Fruit fly (Drosophila melanogaster) whole organism, pupa: ENCODE results near the gene CG43339.

Experiments
- CG10348 ChIP-seq: fragments of 200-800 bp; sonication (Bioruptor generic); IDR thresholded peaks from 2 replicates; pipeline ENCODE4 v1.3.6; 2022; ENCODE audit warnings: missing biosample characterization, missing genetic modification characterization
- CG12605 ChIP-seq: fragments of 200-800 bp; sonication (Bioruptor generic); IDR thresholded peaks from 2 replicates; pipeline ENCODE4 v1.3.6; 2022; ENCODE audit warnings: missing biosample characterization, missing genetic modification characterization
- CG13204 ChIP-seq: fragments of 200-800 bp; sonication (Bioruptor generic); optimal IDR thresholded peaks from 2 replicates; lab custom pipeline; 2018; ENCODE audit warnings: missing biosample characterization, mild to moderate bottlenecking, missing genetic modification characterization, moderate library complexity
- CG14655 ChIP-seq: fragments of 200-800 bp; sonication (Bioruptor generic); optimal IDR thresholded peaks from 3 replicates; lab custom pipeline; 2017; ENCODE audit warnings: mild to moderate bottlenecking, missing biosample characterization, missing genetic modification reagents, missing genetic modification characterization
- CG15710 ChIP-seq: fragments of 200-800 bp; sonication (Bioruptor generic); optimal IDR thresholded peaks from 2 replicates; lab custom pipeline; 2018; ENCODE audit warnings: missing biosample characterization, mild to moderate bottlenecking, missing genetic modification characterization, moderate library complexity
- CG17806 ChIP-seq: fragments of 200-800 bp; sonication (Bioruptor generic); optimal IDR thresholded peaks from 2 replicates; lab custom pipeline; 2018; ENCODE audit warnings: missing biosample characterization, mild to moderate bottlenecking, missing genetic modification characterization, moderate library complexity
- CG32121 ChIP-seq: fragments of 200-800 bp; sonication (Bioruptor generic); IDR thresholded peaks from 2 replicates; pipeline ENCODE4 v1.3.6; 2022; ENCODE audit warnings: missing biosample characterization, missing genetic modification characterization
- CG34367 ChIP-seq: fragments of 200-800 bp; sonication (Bioruptor generic); optimal IDR thresholded peaks from 2 replicates; lab custom pipeline; 2018; ENCODE audit warnings: missing biosample characterization, mild to moderate bottlenecking, missing genetic modification characterization
- CG4496 ChIP-seq: fragments of 200-800 bp; sonication (Bioruptor generic); IDR thresholded peaks from 3 replicates; pipeline ENCODE4 v1.3.6; 2022; ENCODE audit warnings: missing biosample characterization, missing genetic modification characterization
- CG8159 ChIP-seq: fragments of 200-800 bp; sonication (Bioruptor generic); optimal IDR thresholded peaks from 3 replicates; lab custom pipeline; 2018; ENCODE audit warnings: missing biosample characterization, mild to moderate bottlenecking, missing genetic modification characterization, moderate library complexity
- CG8301 ChIP-seq: fragments of 200-800 bp; sonication (Bioruptor generic); optimal IDR thresholded peaks from 2 replicates; lab custom pipeline; 2018; ENCODE audit warnings: missing biosample characterization, mild to moderate bottlenecking, missing genetic modification characterization
- CG9948 ChIP-seq: fragments of 200-800 bp; sonication (Bioruptor generic); optimal IDR thresholded peaks from 2 replicates; lab custom pipeline; 2018; ENCODE audit warnings: missing biosample characterization, mild to moderate bottlenecking, missing genetic modification characterization, moderate library complexity
- D1 ChIP-seq: fragments of 200-800 bp; sonication (Bioruptor generic); optimal IDR thresholded peaks from 2 replicates; lab custom pipeline; 2018; ENCODE audit warnings: missing biosample characterization, mild to moderate bottlenecking, missing genetic modification characterization, moderate library complexity
- EcR ChIP-seq: fragments of 200-800 bp; sonication (Bioruptor generic); optimal IDR thresholded peaks from 3 replicates; lab custom pipeline; 2019; ENCODE audit warnings: missing biosample characterization, missing genetic modification characterization, mild to moderate bottlenecking, moderate library complexity, missing genetic modification reagents
- Ets98B ChIP-seq: fragments of 200-800 bp; sonication (Bioruptor generic); IDR thresholded peaks from 2 replicates; pipeline ENCODE4 v1.3.6; 2022; ENCODE audit warnings: missing biosample characterization, missing genetic modification characterization
- Pif1A ChIP-seq: fragments of 200-800 bp; sonication (Bioruptor generic); optimal IDR thresholded peaks from 3 replicates; lab custom pipeline; 2016; ENCODE audit warnings: missing biosample characterization, missing genetic modification characterization
- Pif1B ChIP-seq: fragments of 200-800 bp; sonication (Bioruptor generic); optimal IDR thresholded peaks from 3 replicates; lab custom pipeline; 2016; ENCODE audit warnings: missing biosample characterization, missing genetic modification characterization
- Snoo ChIP-seq: fragments of 200-800 bp; sonication (Bioruptor generic); optimal IDR thresholded peaks from 3 replicates; lab custom pipeline; 2017; ENCODE audit warnings: missing biosample characterization, mild to moderate bottlenecking, missing genetic modification characterization, inconsistent platforms
- fd96Ca ChIP-seq: fragments of 200-800 bp; sonication (Bioruptor generic); IDR thresholded peaks from 3 replicates; pipeline ENCODE4 v1.3.6; 2022; ENCODE audit warnings: missing biosample characterization, missing genetic modification characterization
- gl ChIP-seq: fragments of 200-800 bp; sonication (Bioruptor generic); optimal IDR thresholded peaks from 2 replicates; lab custom pipeline; 2018; ENCODE audit warnings: missing biosample characterization, mild to moderate bottlenecking, missing genetic modification characterization
- rn ChIP-seq: fragments of 200-800 bp; sonication (Bioruptor generic); IDR thresholded peaks from 2 replicates; pipeline ENCODE4 v1.3.6; 2022; ENCODE audit warnings: missing biosample characterization, missing genetic modification characterization

The CG43339 gene

DNA sequence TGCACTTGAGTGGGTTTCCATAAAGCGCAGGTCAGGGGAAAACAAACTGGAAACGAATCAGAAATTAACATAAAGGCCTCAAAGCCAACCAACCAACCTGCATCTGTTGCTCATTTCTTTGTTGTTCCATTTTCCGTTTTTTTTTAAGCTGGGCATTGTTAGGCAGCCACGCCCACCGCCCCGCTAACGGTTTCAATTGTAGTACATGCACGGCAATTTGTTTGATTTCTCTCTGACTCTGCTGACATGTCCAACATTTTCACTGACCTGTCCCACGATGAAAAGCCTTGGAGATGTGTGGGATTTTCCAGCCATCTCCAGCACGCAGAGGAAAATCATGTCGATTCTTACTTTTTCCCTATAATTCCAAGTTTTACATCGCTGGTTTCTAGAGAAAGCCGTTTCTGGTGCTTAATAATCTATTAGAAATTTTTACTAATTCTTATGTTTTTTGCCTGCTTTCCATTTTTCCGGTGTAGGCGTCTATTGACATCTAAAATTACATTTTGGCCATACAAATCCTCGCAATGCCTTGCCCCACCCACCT, 16.3 kb downstream of the CG43339 start:
- TF ChIP-seq CG4496 (GFP tag; lab: Robert Waterston, UW): no peak
- no peak for TF ChIP-seq CG32121 (GFP tag; lab: Robert Waterston, UW)
- no peak for TF ChIP-seq CG12605 (GFP tag; lab: Robert Waterston, UW)
- TF ChIP-seq fd96Ca (GFP tag; lab: Robert Waterston, UW): no peak
- TF ChIP-seq Snoo (tag; lab: Kevin White, UChicago): no peak
- TF ChIP-seq CG13204 (GFP tag; lab: Kevin White, UChicago): no peak
- no peak for TF ChIP-seq CG34367

dm6 chr2L:18653328-18653675, 19.8 kb downstream of the CG43339 start:
- TF ChIP-seq fd96Ca (GFP tag; lab: Robert Waterston, UW) (peak; percentile 65), CG10348 (GFP tag; lab: Robert Waterston, UW) (no peak), Pif1B (peak; percentile 86), CG8301 (tag; lab: Kevin White, UChicago) (peak; percentile 74), CG34367 (peak; percentile 83), CG15710 (tag; lab: Kevin White, UChicago) (peak; percentile 78), CG13204 (GFP tag; lab: Kevin White, UChicago) (peak; percentile 27), CG12605 (GFP tag; lab: Robert Waterston, UW) (0 out of 2 replicates have a peak, but pooled peaks have one; percentile 23), gl (tag; lab: Kevin White, UChicago) (peak; percentile 50), Pif1A (peak; percentile 82), CG9948 (peak; percentile 74), rn (no peak), CG14655 (GFP tag; lab: Kevin White, UChicago) (peak; percentile 78), Snoo (tag; lab: Kevin White, UChicago) (peak; percentile 69), Ets98B (GFP tag; lab: Robert Waterston, UW) (no peak; the same call in 1 of the 2 replicates), CG8159 (peak; percentile 84), CG32121 (GFP tag; lab: Robert Waterston, UW) (no peak), EcR (GFP tag; lab: Kevin White, UChicago) (no peak), CG17806 (tag; lab: Kevin White, UChicago) (peak; percentile 85), D1 (tag; lab: Kevin White, UChicago) (peak; percentile 62), CG4496 (GFP tag; lab: Robert Waterston, UW) (peak; percentile 77)

DNA sequence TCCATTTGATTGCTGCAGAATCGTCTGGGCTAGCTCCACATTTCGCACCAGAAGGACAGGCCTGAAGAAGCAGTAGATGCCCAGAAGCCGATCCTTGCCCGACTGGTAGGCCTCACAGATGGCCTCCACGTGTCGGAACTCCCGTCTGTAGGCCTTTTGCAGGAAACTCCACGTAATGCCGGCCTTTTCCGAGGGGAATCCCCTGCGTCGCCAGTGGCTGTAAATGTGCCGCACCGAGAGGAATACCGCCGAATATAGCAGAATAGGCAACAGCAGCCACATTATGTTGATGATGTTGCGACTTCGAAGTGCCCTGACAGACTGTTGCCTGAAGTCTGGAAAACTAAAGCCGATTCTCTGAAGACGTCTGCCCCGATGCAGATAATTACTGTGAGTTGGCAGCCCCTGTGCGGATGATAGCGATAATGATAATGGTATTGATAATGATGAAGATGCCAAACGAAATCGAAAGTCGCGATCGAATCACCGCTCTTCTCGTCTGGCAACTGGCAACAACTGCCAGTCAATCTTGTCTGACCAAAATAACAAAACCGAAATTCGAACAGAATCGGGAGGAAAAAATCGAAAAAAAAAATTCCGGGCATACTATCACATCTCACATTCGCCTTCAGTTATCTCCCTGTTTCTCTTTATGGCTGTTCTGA, 20.3 kb downstream of the CG43339 start, which contains the start of gene Cyp310a1:
TSS of gene Cyp310a1 (minus strand) at position 348 of the 665 bp plus-strand sequence.
- no peak for TF ChIP-seq CG10348 (GFP tag; lab: Robert Waterston, UW)
- TF ChIP-seq D1 (tag; lab: Kevin White, UChicago): no peak
- no peak for TF ChIP-seq CG8159

DNA sequence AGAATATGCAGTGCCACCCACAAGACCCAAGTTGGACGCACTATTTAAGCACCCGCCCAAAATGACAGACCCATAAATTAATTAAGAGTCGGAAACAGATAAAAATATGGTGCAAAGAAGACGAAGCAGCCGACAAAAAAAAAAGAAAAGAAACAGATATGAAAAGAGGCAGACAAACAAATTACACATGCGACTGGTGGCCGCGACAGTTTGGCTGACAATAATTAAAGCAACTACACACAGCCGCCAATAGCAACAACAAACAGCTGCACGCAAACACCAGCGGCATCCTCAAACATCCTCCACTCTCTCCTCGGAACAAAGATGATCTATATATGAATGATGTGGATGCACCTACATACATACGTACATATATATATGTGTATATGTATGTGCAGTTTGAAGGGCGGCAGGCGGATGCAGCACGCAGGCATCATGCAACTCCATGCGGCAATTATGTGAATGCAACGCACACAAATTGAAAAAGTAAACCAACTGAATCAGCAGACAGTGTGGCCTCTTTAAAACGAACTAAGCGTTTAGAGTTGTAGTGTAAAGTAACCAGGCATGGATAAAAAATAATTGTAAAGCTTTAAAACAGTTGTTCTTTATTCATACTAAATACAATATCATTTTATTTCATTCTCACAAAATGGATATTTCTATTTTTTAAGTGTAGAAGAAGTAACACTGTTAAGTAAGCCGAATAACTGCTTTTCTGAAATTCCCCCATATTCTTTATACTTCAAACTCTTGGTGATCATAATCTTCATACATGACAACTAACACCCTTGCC, 25.0 kb downstream of the CG43339 start:
- no peak for TF ChIP-seq gl (tag; lab: Kevin White, UChicago)
- no peak for TF ChIP-seq fd96Ca (GFP tag; lab: Robert Waterston, UW)
- TF ChIP-seq CG32121 (GFP tag; lab: Robert Waterston, UW): no peak
- TF ChIP-seq Ets98B (GFP tag; lab: Robert Waterston, UW): no peak
- peak; percentile 20 for TF ChIP-seq CG14655 (GFP tag; lab: Kevin White, UChicago)
- no peak for TF ChIP-seq CG10348 (GFP tag; lab: Robert Waterston, UW)
- no peak for TF ChIP-seq CG12605 (GFP tag; lab: Robert Waterston, UW)
- TF ChIP-seq CG9948: peak; percentile 48
- peak; percentile 24 for TF ChIP-seq CG8159
- TF ChIP-seq Pif1B: peak; percentile 1
- no peak for TF ChIP-seq D1 (tag; lab: Kevin White, UChicago)
- TF ChIP-seq CG34367: peak; percentile 58
- peak; percentile 70 for TF ChIP-seq CG15710 (tag; lab: Kevin White, UChicago)
- 0 out of 3 replicates have a peak, but pooled peaks have one; percentile 13 for TF ChIP-seq CG4496 (GFP tag; lab: Robert Waterston, UW)
- TF ChIP-seq CG8301 (tag; lab: Kevin White, UChicago): peak; percentile 27
- TF ChIP-seq CG13204 (GFP tag; lab: Kevin White, UChicago): peak; percentile 49
- TF ChIP-seq CG17806 (tag; lab: Kevin White, UChicago): peak; percentile 24
- peak; percentile 48 for TF ChIP-seq Snoo (tag; lab: Kevin White, UChicago)
- no peak for TF ChIP-seq rn
- TF ChIP-seq Pif1A: peak; percentile 58
- no peak for TF ChIP-seq EcR (GFP tag; lab: Kevin White, UChicago)

dm6 chr2L:18645468-18645867, 27.6 kb downstream of the CG43339 start:
- TF ChIP-seq CG34367 (peak; percentile 49), CG9948 (peak; percentile 58), CG32121 (GFP tag; lab: Robert Waterston, UW) (peak; percentile 52), CG15710 (tag; lab: Kevin White, UChicago) (peak; percentile 51), rn (0 out of 2 replicates have a peak, but pooled peaks have one; percentile 23), CG8159 (peak; percentile 74), CG4496 (GFP tag; lab: Robert Waterston, UW) (peak; percentile 74; the same call in 2 of the 3 replicates), Pif1A (peak; percentile 74), gl (tag; lab: Kevin White, UChicago) (peak; percentile 27), CG17806 (tag; lab: Kevin White, UChicago) (peak; percentile 66), CG13204 (GFP tag; lab: Kevin White, UChicago) (no peak), CG10348 (GFP tag; lab: Robert Waterston, UW) (no peak), fd96Ca (GFP tag; lab: Robert Waterston, UW) (peak; percentile 59; the same call in 1 of the 3 replicates), CG8301 (tag; lab: Kevin White, UChicago) (peak; percentile 60), CG14655 (GFP tag; lab: Kevin White, UChicago) (peak; percentile 62), Pif1B (peak; percentile 59), Ets98B (GFP tag; lab: Robert Waterston, UW) (peak; percentile 36; the same call in 1 of the 2 replicates), CG12605 (GFP tag; lab: Robert Waterston, UW) (no peak), D1 (tag; lab: Kevin White, UChicago) (no peak), EcR (GFP tag; lab: Kevin White, UChicago) (no peak), Snoo (tag; lab: Kevin White, UChicago) (peak; percentile 69)
